Worm (Caenorhabditis elegans): Measurements from ENCODE around the gene grl-29.

grl-29 gene

ce11 chrV:3530403-3530802 lies 24.6 kb downstream of the grl-29 start, which contains the start of gene srbc-66:
srbc-66 (plus strand) TSS chrV:3530703.
- no peak for TF ChIP-seq tbx-7 (tag; optimal IDR thresholded peaks at IDR 0.05)
- no peak for TF ChIP-seq ceh-22 (tag; optimal IDR thresholded peaks at IDR 0.05)
- no peak for TF ChIP-seq tbx-2 (tag; optimal IDR thresholded peaks at IDR 0.05)
- no peak for TF ChIP-seq pha-2 (tag; optimal IDR thresholded peaks at IDR 0.05)
- no peak for TF ChIP-seq ceh-18 (tag; optimal IDR thresholded peaks at IDR 0.05)
- TF ChIP-seq K09A11.1 (tag; optimal IDR thresholded peaks at IDR 0.05; ENCODE audit: insufficient read depth): no peak
- TF ChIP-seq pat-9 (tag; optimal IDR thresholded peaks at IDR 0.05): no peak
- no peak for TF ChIP-seq ceh-34 (tag; optimal IDR thresholded peaks at IDR 0.05)
- TF ChIP-seq sdc-2 (tag; optimal IDR thresholded peaks at IDR 0.05): no peak
- TF ChIP-seq lim-6 (tag; optimal IDR thresholded peaks at IDR 0.05): no peak
- TF ChIP-seq ceh-48 (tag; optimal IDR thresholded peaks at IDR 0.05): no peak
- TF ChIP-seq fkh-6 (tag; optimal IDR thresholded peaks at IDR 0.05): no peak
- no peak for TF ChIP-seq nfya-1 (tag; optimal IDR thresholded peaks at IDR 0.05)
- no peak for TF ChIP-seq ceh-45 (GFP tag; IDR thresholded peaks at IDR 0.05)
- TF ChIP-seq fax-1 (tag; optimal IDR thresholded peaks at IDR 0.05): no peak
- TF ChIP-seq npax-4 (tag; optimal IDR thresholded peaks at IDR 0.05): no peak
- TF ChIP-seq ref-2 (tag; optimal IDR thresholded peaks at IDR 0.05): no peak
- no peak for TF ChIP-seq unc-86 (tag; optimal IDR thresholded peaks at IDR 0.05)
- TF ChIP-seq hlh-6 (tag; optimal IDR thresholded peaks at IDR 0.05): no peak
- TF ChIP-seq ttx-3 (tag; optimal IDR thresholded peaks at IDR 0.05): no peak

- no peak for TF ChIP-seq ceh-22 (tag; optimal IDR thresholded peaks at IDR 0.05)
- TF ChIP-seq sdc-2 (tag; optimal IDR thresholded peaks at IDR 0.05): no peak
- TF ChIP-seq ets-4 (tag; optimal IDR thresholded peaks at IDR 0.05): no peak
- no peak for TF ChIP-seq nfya-1 (tag; optimal IDR thresholded peaks at IDR 0.05)
- no peak for TF ChIP-seq ama-1 (optimal IDR thresholded peaks at IDR 0.05)
- no peak for TF ChIP-seq hlh-13 (GFP tag; optimal IDR thresholded peaks at IDR 0.05)
- TF ChIP-seq ttx-3 (tag; optimal IDR thresholded peaks at IDR 0.05): no peak
- TF ChIP-seq ceh-19 (GFP tag; optimal IDR thresholded peaks at IDR 0.05): no peak
- TF ChIP-seq unc-55 (GFP tag; optimal IDR thresholded peaks at IDR 0.05): no peak
- no peak for TF ChIP-seq tbx-7 (tag; optimal IDR thresholded peaks at IDR 0.05)
Measured at ce11 chrV:3526882-3527281, 28.2 kb downstream of the grl-29 start, which contains the start of gene str-260. str-260 (plus strand) TSS chrV:3527182.

ce11 chrV:3524970-3525369 lies 30.1 kb downstream of the grl-29 start, which contains the start of gene T24A6.7:
T24A6.7 (plus strand) TSS chrV:3525270.
- no peak for TF ChIP-seq ceh-19 (GFP tag; optimal IDR thresholded peaks at IDR 0.05)
- TF ChIP-seq dve-1 (tag; optimal IDR thresholded peaks at IDR 0.05): no peak
- TF ChIP-seq pha-4 (tag; optimal IDR thresholded peaks at IDR 0.05): no peak
- no peak for TF ChIP-seq pat-9 (tag; optimal IDR thresholded peaks at IDR 0.05)
- no peak for TF ChIP-seq C08G9.2 (tag; optimal IDR thresholded peaks at IDR 0.05)
- TF ChIP-seq odd-2 (tag; optimal IDR thresholded peaks at IDR 0.05): no peak
- TF ChIP-seq ceh-2 (tag; optimal IDR thresholded peaks at IDR 0.05): no peak
- TF ChIP-seq ceh-22 (tag; optimal IDR thresholded peaks at IDR 0.05): no peak
- TF ChIP-seq hlh-6 (tag; optimal IDR thresholded peaks at IDR 0.05): no peak
- TF ChIP-seq pax-1 (tag; optimal IDR thresholded peaks at IDR 0.05): no peak
- no peak for TF ChIP-seq ceh-24 (tag; optimal IDR thresholded peaks at IDR 0.05)
- no peak for TF ChIP-seq C38D4.7 (GFP tag; optimal IDR thresholded peaks at IDR 0.05)
- TF ChIP-seq eyg-1 (tag; optimal IDR thresholded peaks at IDR 0.05): no peak

- no peak for TF ChIP-seq nhr-232 (tag; optimal IDR thresholded peaks at IDR 0.05)
- no peak for TF ChIP-seq K09A11.1 (tag; optimal IDR thresholded peaks at IDR 0.05; ENCODE audit: insufficient read depth)
- no peak for TF ChIP-seq hlh-30 (tag; optimal IDR thresholded peaks at IDR 0.05; ENCODE audit: insufficient read depth)
- TF ChIP-seq unc-86 (tag; optimal IDR thresholded peaks at IDR 0.05): no peak
- TF ChIP-seq pat-9 (tag; optimal IDR thresholded peaks at IDR 0.05): no peak
- TF ChIP-seq ceh-14 (tag; optimal IDR thresholded peaks at IDR 0.05): no peak
- TF ChIP-seq pha-2 (tag; optimal IDR thresholded peaks at IDR 0.05): no peak
- TF ChIP-seq fkh-6 (tag; optimal IDR thresholded peaks at IDR 0.05): no peak
- TF ChIP-seq hlh-13 (GFP tag; optimal IDR thresholded peaks at IDR 0.05): no peak
- no peak for TF ChIP-seq tbx-7 (tag; optimal IDR thresholded peaks at IDR 0.05)
- no peak for TF ChIP-seq sox-2 (GFP tag; IDR thresholded peaks at IDR 0.05)
- TF ChIP-seq eyg-1 (tag; optimal IDR thresholded peaks at IDR 0.05): no peak
- TF ChIP-seq rnt-1 (tag; optimal IDR thresholded peaks at IDR 0.05): no peak
- TF ChIP-seq tbx-2 (tag; optimal IDR thresholded peaks at IDR 0.05): no peak
- no peak for TF ChIP-seq ceh-9 (tag; optimal IDR thresholded peaks at IDR 0.05)
- TF ChIP-seq F13H6.1 (tag; optimal IDR thresholded peaks at IDR 0.05): no peak
- no peak for TF ChIP-seq odd-2 (tag; optimal IDR thresholded peaks at IDR 0.05)
- TF ChIP-seq C08G9.2 (tag; optimal IDR thresholded peaks at IDR 0.05): no peak
Measured at ce11 chrV:3523262-3523661, 31.8 kb downstream of the grl-29 start, which contains the start of gene irg-1. irg-1 (plus strand) TSS chrV:3523587.

All from whole organism, late embryonic.